Fruit fly (Drosophila melanogaster) whole organism, pupa: ENCODE results near the gene Nrd1.

Experiments
- CG13204 ChIP-seq: fragments of 200-800 bp; sonication (Bioruptor generic); optimal IDR thresholded peaks from 2 replicates; lab custom pipeline; 2018; ENCODE audit warnings: missing biosample characterization, mild to moderate bottlenecking, missing genetic modification characterization, moderate library complexity
- CG15710 ChIP-seq: fragments of 200-800 bp; sonication (Bioruptor generic); optimal IDR thresholded peaks from 2 replicates; lab custom pipeline; 2018; ENCODE audit warnings: missing biosample characterization, mild to moderate bottlenecking, missing genetic modification characterization, moderate library complexity
- CG17806 ChIP-seq: fragments of 200-800 bp; sonication (Bioruptor generic); optimal IDR thresholded peaks from 2 replicates; lab custom pipeline; 2018; ENCODE audit warnings: missing biosample characterization, mild to moderate bottlenecking, missing genetic modification characterization, moderate library complexity
- CG34367 ChIP-seq: fragments of 200-800 bp; sonication (Bioruptor generic); optimal IDR thresholded peaks from 2 replicates; lab custom pipeline; 2018; ENCODE audit warnings: missing biosample characterization, mild to moderate bottlenecking, missing genetic modification characterization
- CG4496 ChIP-seq: fragments of 200-800 bp; sonication (Bioruptor generic); IDR thresholded peaks from 3 replicates; pipeline ENCODE4 v1.3.6; 2022; ENCODE audit warnings: missing biosample characterization, missing genetic modification characterization
- CG8301 ChIP-seq: fragments of 200-800 bp; sonication (Bioruptor generic); optimal IDR thresholded peaks from 2 replicates; lab custom pipeline; 2018; ENCODE audit warnings: missing biosample characterization, mild to moderate bottlenecking, missing genetic modification characterization
- D1 ChIP-seq: fragments of 200-800 bp; sonication (Bioruptor generic); optimal IDR thresholded peaks from 2 replicates; lab custom pipeline; 2018; ENCODE audit warnings: missing biosample characterization, mild to moderate bottlenecking, missing genetic modification characterization, moderate library complexity
- EcR ChIP-seq: fragments of 200-800 bp; sonication (Bioruptor generic); optimal IDR thresholded peaks from 3 replicates; lab custom pipeline; 2019; ENCODE audit warnings: missing biosample characterization, missing genetic modification characterization, mild to moderate bottlenecking, moderate library complexity, missing genetic modification reagents
- Snoo ChIP-seq: fragments of 200-800 bp; sonication (Bioruptor generic); optimal IDR thresholded peaks from 3 replicates; lab custom pipeline; 2017; ENCODE audit warnings: missing biosample characterization, mild to moderate bottlenecking, missing genetic modification characterization, inconsistent platforms
- fd96Ca ChIP-seq: fragments of 200-800 bp; sonication (Bioruptor generic); IDR thresholded peaks from 3 replicates; pipeline ENCODE4 v1.3.6; 2022; ENCODE audit warnings: missing biosample characterization, missing genetic modification characterization
- gl ChIP-seq: fragments of 200-800 bp; sonication (Bioruptor generic); optimal IDR thresholded peaks from 2 replicates; lab custom pipeline; 2018; ENCODE audit warnings: missing biosample characterization, mild to moderate bottlenecking, missing genetic modification characterization
- rn ChIP-seq: fragments of 200-800 bp; sonication (Bioruptor generic); IDR thresholded peaks from 2 replicates; pipeline ENCODE4 v1.3.6; 2022; ENCODE audit warnings: missing biosample characterization, missing genetic modification characterization

- TF ChIP-seq rn (GFP tag; lab: Robert Waterston, UW) (no peak), EcR (GFP tag; lab: Kevin White, UChicago) (peak; percentile 90), fd96Ca (GFP tag; lab: Robert Waterston, UW) (no peak), CG13204 (no peak), gl (no peak), CG15710 (no peak), CG17806 (no peak), Snoo (no peak), CG34367 (tag; lab: Kevin White, UChicago) (no peak), D1 (tag; lab: Kevin White, UChicago) (no peak), CG8301 (tag; lab: Kevin White, UChicago) (peak; percentile 1), CG4496 (GFP tag; lab: Robert Waterston, UW) (peak; percentile 56; the same call in 2 of the 3 replicates)
Observed at dm6 chrX:11819241-11819862, 49.3 kb downstream of the Nrd1 start.
